Fruit fly (Drosophila melanogaster): ENCODE results near the gene Rpn7.

dm6 chr3R:22454397-22455334, 7.2 kb downstream of the Rpn7 start:
- TF ChIP-seq Hr78 (GFP tag; optimal IDR thresholded peaks at IDR 0.05) (no peak), Hr83 (GFP tag; optimal IDR thresholded peaks at IDR 0.05; ENCODE audit: poor library complexity, severe bottlenecking) (no peak), ey (GFP tag; optimal IDR thresholded peaks at IDR 0.05) (no peak), OdsH (GFP tag; optimal IDR thresholded peaks at IDR 0.05) (no peak), Rel (GFP tag; optimal IDR thresholded peaks at IDR 0.05) (no peak), Rel (tag; optimal IDR thresholded peaks at IDR 0.05) (no peak), psq (GFP tag; optimal IDR thresholded peaks at IDR 0.05) (no peak), Dfd (GFP tag; optimal IDR thresholded peaks at IDR 0.05) (no peak), CG9705 (GFP tag; optimal IDR thresholded peaks at IDR 0.05) (no peak)

All from whole organism, wandering third instar larva.